Worm (Caenorhabditis elegans) whole organism, L4 larva: Measurements from ENCODE around the gene T26C5.3.

ENCODE experiments used
- D1046.2 ChIP-seq: fragments of 200-800 bp; sonication (Bioruptor generic); IDR thresholded peaks from 2 replicates; pipeline ENCODE4 v1.3.6; 2022; ENCODE audit warnings: missing genetic modification characterization, missing compliant biosample characterization
- F10B5.3 ChIP-seq: sonication (generic microtip); optimal IDR thresholded peaks from 2 replicates; lab custom pipeline; 2016; ENCODE audit warnings: mild to moderate bottlenecking, missing genetic modification characterization, missing compliant biosample characterization
- F26F4.8 ChIP-seq: fragments of 200-800 bp; sonication (Bioruptor generic); conservative IDR thresholded peaks from 2 replicates; pipeline ENCODE4 v1.3.6; 2022; ENCODE audit warnings: missing genetic modification characterization, missing compliant biosample characterization
- F44E2.7 ChIP-seq: fragments of 200-800 bp; sonication (Bioruptor generic); IDR thresholded peaks from 2 replicates; pipeline ENCODE4 v2.1.2; 2022; ENCODE audit warnings: missing genetic modification characterization, missing compliant biosample characterization
- F49E8.2 ChIP-seq: sonication (generic microtip); optimal IDR thresholded peaks from 2 replicates; lab custom pipeline; 2016; ENCODE audit warnings: missing compliant biosample characterization, mild to moderate bottlenecking, missing genetic modification characterization, borderline replicate concordance
- T26A8.4 ChIP-seq: fragments of 200-800 bp; sonication (Bioruptor generic); IDR thresholded peaks from 2 replicates; pipeline ENCODE4 v1.3.6; 2022; ENCODE audit warnings: missing genetic modification characterization, missing compliant biosample characterization
- Y48G9A.11 ChIP-seq: fragments of 200-800 bp; sonication (Bioruptor generic); IDR thresholded peaks from 2 replicates; pipeline ENCODE4 v1.3.6; 2022; ENCODE audit warnings: missing genetic modification reagents, missing genetic modification characterization, missing compliant biosample characterization
- aha-1 ChIP-seq: fragments of 150-350 bp; peaks from one replicate; lab custom pipeline; 2014; ENCODE audit warnings: missing biosample characterization, missing genetic modification characterization
- ama-1 ChIP-seq: fragments of 150-350 bp; optimal IDR thresholded peaks from 2 replicates; lab custom pipeline; 2014; ENCODE audit warnings: inconsistent platforms, mixed read lengths
- ceh-28 ChIP-seq: fragments of 150-350 bp; optimal IDR thresholded peaks from 2 replicates; lab custom pipeline; 2014; ENCODE audit warnings: missing biosample characterization, missing genetic modification reagents, missing genetic modification characterization
- ceh-44 ChIP-seq: fragments of 200-800 bp; sonication (Bioruptor generic); IDR thresholded peaks from 2 replicates; pipeline ENCODE4 v1.3.6; 2022; ENCODE audit warnings: missing genetic modification reagents, missing genetic modification characterization, missing compliant biosample characterization
- ctbp-1 ChIP-seq: fragments of 200-800 bp; sonication (Bioruptor generic); IDR thresholded peaks from 2 replicates; pipeline ENCODE4 v1.3.6; 2022; ENCODE audit warnings: missing genetic modification reagents, missing genetic modification characterization, missing compliant biosample characterization
- daf-16 ChIP-seq, 3 experiments: sonication (generic microtip); optimal IDR thresholded peaks; 2 replicates each; lab custom pipeline; 2016 to 2017; ENCODE audit warnings: missing genetic modification characterization in 3 of 3, missing genetic modification reagents in 3 of 3, mild to moderate bottlenecking in 2 of 3, missing compliant biosample characterization in 2 of 3, missing biosample characterization in 1 of 3, moderate library complexity in 1 of 3
- dmd-6 ChIP-seq: fragments of 200-800 bp; sonication (Bioruptor generic); IDR thresholded peaks from 2 replicates; pipeline ENCODE4 v1.3.6; 2022; ENCODE audit warnings: missing genetic modification reagents, missing genetic modification characterization, missing compliant biosample characterization
- duxl-1 ChIP-seq: sonication (generic microtip); optimal IDR thresholded peaks from 2 replicates; lab custom pipeline; 2016; ENCODE audit warnings: mild to moderate bottlenecking, missing genetic modification characterization, moderate library complexity, missing compliant biosample characterization; ENCODE audit not compliant: poor library complexity
- dve-1 ChIP-seq: sonication (generic microtip); optimal IDR thresholded peaks from 2 replicates; lab custom pipeline; 2017; ENCODE audit warnings: antibody characterized with exemption, mild to moderate bottlenecking, missing genetic modification characterization, missing compliant biosample characterization; ENCODE audit not compliant: insufficient read depth
- egl-27 ChIP-seq: sonication (generic microtip); optimal IDR thresholded peaks from 3 replicates; lab custom pipeline; 2017; ENCODE audit warnings: missing biosample characterization, missing genetic modification reagents, missing genetic modification characterization
- fkh-10 ChIP-seq: fragments of 150-350 bp; optimal IDR thresholded peaks from 2 replicates; lab custom pipeline; 2014; ENCODE audit warnings: missing biosample characterization, missing genetic modification reagents, missing genetic modification characterization
- fos-1 ChIP-seq: fragments of 150-350 bp; optimal IDR thresholded peaks from 2 replicates; lab custom pipeline; 2014; ENCODE audit warnings: missing biosample characterization, missing genetic modification characterization
- gei-8 ChIP-seq: fragments of 200-800 bp; sonication (Bioruptor generic); optimal IDR thresholded peaks from 2 replicates; lab custom pipeline; 2018; ENCODE audit warnings: mild to moderate bottlenecking, missing genetic modification characterization, missing compliant biosample characterization
- hif-1 ChIP-seq, 2 experiments: sonication (generic microtip); optimal IDR thresholded peaks; 2 replicates each; lab custom pipeline; 2016 to 2017; ENCODE audit warnings: missing compliant biosample characterization in 2 of 2, missing genetic modification characterization in 2 of 2, missing genetic modification reagents in 2 of 2, missing genotype in 2 of 2, mild to moderate bottlenecking in 1 of 2
- lim-7 ChIP-seq: fragments of 200-800 bp; sonication (Bioruptor generic); IDR thresholded peaks from 2 replicates; pipeline ENCODE4 v1.3.6; 2022; ENCODE audit warnings: missing genetic modification characterization, missing compliant biosample characterization
- lin-1 ChIP-seq: fragments of 200-800 bp; sonication (Bioruptor generic); IDR thresholded peaks from 2 replicates; pipeline ENCODE4 v1.3.6; 2022; ENCODE audit warnings: missing genetic modification reagents, missing genetic modification characterization, missing compliant biosample characterization
- lin-13 ChIP-seq: fragments of 150-350 bp; optimal IDR thresholded peaks from 2 replicates; lab custom pipeline; 2014; ENCODE audit warnings: missing biosample characterization, missing genetic modification reagents, missing genetic modification characterization
- lin-29 ChIP-seq: fragments of 200-800 bp; sonication (Bioruptor generic); IDR thresholded peaks from 2 replicates; pipeline ENCODE4 v1.3.6; 2022; ENCODE audit warnings: missing genetic modification reagents, missing genetic modification characterization, missing compliant biosample characterization
- lsy-2 ChIP-seq, 2 experiments: fragments of 150-350 bp in 1 of 2; sonication (generic microtip) in 1 of 2; optimal IDR thresholded peaks; 2 replicates each; lab custom pipeline; 2014 to 2017; ENCODE audit warnings: missing biosample characterization in 2 of 2, missing genetic modification characterization in 2 of 2
- madf-5 ChIP-seq, 2 experiments: fragments of 200-800 bp; sonication (Bioruptor generic); IDR thresholded peaks; 2 replicates each; pipeline ENCODE4 v1.3.6; 2022; ENCODE audit warnings: missing compliant biosample characterization in 2 of 2, missing genetic modification characterization in 2 of 2
- madf-9 ChIP-seq: fragments of 200-800 bp; sonication (Bioruptor generic); conservative IDR thresholded peaks from 2 replicates; pipeline ENCODE4 v1.3.6; 2022; ENCODE audit warnings: missing genetic modification reagents, missing genetic modification characterization, missing compliant biosample characterization
- mdl-1 ChIP-seq, 2 experiments: fragments of 150-350 bp in 1 of 2; sonication (generic microtip) in 1 of 2; optimal IDR thresholded peaks; 2 replicates each; lab custom pipeline; 2014 to 2017; ENCODE audit warnings: missing biosample characterization in 2 of 2, missing genetic modification characterization in 2 of 2
- mdt-29 ChIP-seq: fragments of 200-800 bp; sonication (Bioruptor generic); IDR thresholded peaks from 2 replicates; pipeline ENCODE4 v1.3.6; 2022; ENCODE audit warnings: missing genetic modification reagents, missing genetic modification characterization, missing compliant biosample characterization
- mep-1 ChIP-seq: fragments of 150-350 bp; sonication (generic microtip); optimal IDR thresholded peaks from 3 replicates; lab custom pipeline; 2014; ENCODE audit warnings: missing biosample characterization, missing genetic modification characterization
- mxl-2 ChIP-seq: fragments of 200-800 bp; sonication (Bioruptor generic); conservative IDR thresholded peaks from 2 replicates; pipeline ENCODE4 v1.3.6; 2022; ENCODE audit warnings: missing genetic modification reagents, missing genetic modification characterization, missing compliant biosample characterization
- nhr-28 ChIP-seq: fragments of 150-350 bp; optimal IDR thresholded peaks from 2 replicates; lab custom pipeline; 2014; ENCODE audit warnings: missing biosample characterization, missing genetic modification characterization
- nhr-41 ChIP-seq: fragments of 200-800 bp; sonication (Bioruptor generic); IDR thresholded peaks from 2 replicates; pipeline ENCODE4 v1.3.6; 2022; ENCODE audit warnings: missing genetic modification reagents, missing genetic modification characterization, missing compliant biosample characterization
- php-3 ChIP-seq: fragments of 200-800 bp; sonication (Bioruptor generic); IDR thresholded peaks from 2 replicates; pipeline ENCODE4 v1.3.6; 2022; ENCODE audit warnings: missing genetic modification reagents, missing genetic modification characterization, missing compliant biosample characterization
- rbr-2 ChIP-seq: sonication (generic microtip); optimal IDR thresholded peaks from 2 replicates; lab custom pipeline; 2016; ENCODE audit warnings: missing genotype, missing genetic modification characterization, missing compliant biosample characterization
- sdz-12 ChIP-seq: fragments of 200-800 bp; sonication (Bioruptor generic); optimal IDR thresholded peaks from 2 replicates; lab custom pipeline; 2018; ENCODE audit warnings: mild to moderate bottlenecking, missing genetic modification characterization, missing compliant biosample characterization
- set-16 ChIP-seq: fragments of 200-800 bp; sonication (Bioruptor generic); IDR thresholded peaks from 2 replicates; pipeline ENCODE4 v1.3.6; 2022; ENCODE audit warnings: missing genetic modification reagents, missing genetic modification characterization, missing compliant biosample characterization
- skn-1 ChIP-seq: fragments of 150-350 bp; optimal IDR thresholded peaks from 2 replicates; lab custom pipeline; 2014; ENCODE audit warnings: missing biosample characterization, missing genetic modification characterization
- spr-1 ChIP-seq: sonication (generic microtip); optimal IDR thresholded peaks from 2 replicates; lab custom pipeline; 2016; ENCODE audit warnings: mild to moderate bottlenecking, missing genetic modification characterization, missing compliant biosample characterization
- tra-1 ChIP-seq: fragments of 200-800 bp; sonication (Bioruptor generic); IDR thresholded peaks from 2 replicates; pipeline ENCODE4 v1.3.6; 2022; ENCODE audit warnings: missing genetic modification reagents, missing genetic modification characterization, missing compliant biosample characterization
- vab-7 ChIP-seq: fragments of 200-800 bp; sonication (Bioruptor generic); IDR thresholded peaks from 2 replicates; pipeline ENCODE4 v1.3.6; 2022; ENCODE audit warnings: missing genetic modification reagents, missing genetic modification characterization, missing compliant biosample characterization
- zfp-2 ChIP-seq: sonication (generic microtip); optimal IDR thresholded peaks from 2 replicates; lab custom pipeline; 2016; ENCODE audit warnings: mild to moderate bottlenecking, missing genetic modification characterization, missing compliant biosample characterization
- zfp-3 ChIP-seq: fragments of 200-800 bp; sonication (Bioruptor generic); conservative IDR thresholded peaks from 2 replicates; pipeline ENCODE4 v1.3.6; 2022; ENCODE audit warnings: missing genetic modification reagents, missing genetic modification characterization, missing compliant biosample characterization
- zip-11 ChIP-seq: fragments of 200-800 bp; sonication (Bioruptor generic); IDR thresholded peaks from 2 replicates; pipeline ENCODE4 v1.3.6; 2022; ENCODE audit warnings: missing genetic modification characterization, missing compliant biosample characterization
- zip-2 ChIP-seq: fragments of 150-350 bp; optimal IDR thresholded peaks from 2 replicates; lab custom pipeline; 2014; ENCODE audit warnings: missing biosample characterization, missing genetic modification characterization

The T26C5.3 gene

ce11 chrII:9284358-9285170 lies 48.2 kb downstream of the T26C5.3 start (continued):
- peak; percentile 13; the same call in 1 of the 2 replicates for TF ChIP-seq lin-1 (GFP tag; lab: Robert Waterston, UW)
- peak in 1 of 2 experiments; percentile 52 for TF ChIP-seq lsy-2 (tag; optimal IDR thresholded peaks at IDR 0.05; lab: Kevin White, UChicago)
- TF ChIP-seq lin-13 (GFP tag; lab: Kevin White, UChicago), result no peak
- no peak for TF ChIP-seq fos-1 (tag; lab: Kevin White, UChicago)
- TF ChIP-seq zip-11 (GFP tag; lab: Robert Waterston, UW), result no peak
- TF ChIP-seq daf-16 (GFP tag; optimal IDR thresholded peaks at IDR 0.05; lab: Kevin White, UChicago), result no peak
- peak; percentile 46 for TF ChIP-seq daf-16 (tag; optimal IDR thresholded peaks at IDR 0.05; lab: Kevin White, UChicago)
- no peak for TF ChIP-seq sdz-12 (GFP tag; lab: Kevin White, UChicago)
- TF ChIP-seq nhr-41 (GFP tag; lab: Robert Waterston, UW), result no peak
- TF ChIP-seq aha-1 (tag; lab: Kevin White, UChicago), result peak; percentile 76
- TF ChIP-seq mdl-1 (tag; optimal IDR thresholded peaks at IDR 0.05; lab: Kevin White, UChicago), result no peak
- TF ChIP-seq ceh-28 (tag; lab: Kevin White, UChicago), result no peak
- TF ChIP-seq set-16 (GFP tag; lab: Robert Waterston, UW), result no peak
- no peak for TF ChIP-seq mdt-29 (GFP tag; lab: Robert Waterston, UW)
- TF ChIP-seq F26F4.8 (GFP tag; lab: Robert Waterston, UW), result no peak
- no peak for TF ChIP-seq mep-1 (tag; lab: Kevin White, UChicago)
- no peak for TF ChIP-seq gei-8 (GFP tag; lab: Kevin White, UChicago)
- TF ChIP-seq mxl-2, result no peak
- TF ChIP-seq rbr-2 (tag; lab: Kevin White, UChicago), result no peak
- no peak for TF ChIP-seq D1046.2 (GFP tag; lab: Robert Waterston, UW)
- TF ChIP-seq tra-1, result no peak
- no peak for TF ChIP-seq spr-1
- TF ChIP-seq egl-27 (tag; lab: Kevin White, UChicago), result no peak
- no peak for TF ChIP-seq lim-7 (GFP tag; lab: Robert Waterston, UW)
- TF ChIP-seq fkh-10 (GFP tag; lab: Kevin White, UChicago), result no peak
- no peak; the same call in 1 of the 2 replicates for TF ChIP-seq T26A8.4
- no peak for TF ChIP-seq F44E2.7 (GFP tag; lab: Robert Waterston, UW)
- TF ChIP-seq zfp-3 (GFP tag; lab: Robert Waterston, UW), result no peak
- TF ChIP-seq dve-1 (tag; lab: Kevin White, UChicago), result no peak
- TF ChIP-seq F49E8.2 (tag; lab: Kevin White, UChicago), result no peak
- TF ChIP-seq ctbp-1, result no peak
- no peak for TF ChIP-seq lin-29
- TF ChIP-seq zfp-2 (tag; lab: Kevin White, UChicago), result no peak
- no peak for TF ChIP-seq madf-5 (GFP tag; IDR thresholded peaks at IDR 0.05; lab: Robert Waterston, UW)
- TF ChIP-seq ceh-44 (GFP tag; lab: Robert Waterston, UW), result no peak
- TF ChIP-seq F10B5.3, result no peak

- peak; percentile 43 for TF ChIP-seq duxl-1 (tag; lab: Kevin White, UChicago)
- no peak for TF ChIP-seq php-3 (GFP tag; lab: Robert Waterston, UW)
- peak; percentile 67 for TF ChIP-seq Y48G9A.11 (GFP tag; lab: Robert Waterston, UW)
- no peak for TF ChIP-seq zip-2 (tag; lab: Kevin White, UChicago)
- TF ChIP-seq ama-1 (lab: Kevin White, UChicago), result peak; percentile 58
- TF ChIP-seq daf-16 (GFP tag; optimal IDR thresholded peaks at IDR 0.05; lab: Kevin White, UChicago), result peak in 1 of 2 experiments; percentile 48
- no peak for TF ChIP-seq daf-16 (tag; optimal IDR thresholded peaks at IDR 0.05; lab: Kevin White, UChicago)
- peak; percentile 71; the same call in 1 of the 2 replicates for TF ChIP-seq T26A8.4
- no peak for TF ChIP-seq set-16 (GFP tag; lab: Robert Waterston, UW)
- TF ChIP-seq hif-1 (tag; optimal IDR thresholded peaks at IDR 0.05; lab: Kevin White, UChicago), result no peak
- 0 out of 2 replicates have a peak, but pooled peaks have one; percentile 27 for TF ChIP-seq tra-1
- no peak for TF ChIP-seq nhr-28 (tag; lab: Kevin White, UChicago)
- no peak for TF ChIP-seq vab-7 (GFP tag; lab: Robert Waterston, UW)
- peak; percentile 46 for TF ChIP-seq dmd-6 (GFP tag; lab: Robert Waterston, UW)
- no peak for TF ChIP-seq skn-1 (tag; lab: Kevin White, UChicago)
- no peak for TF ChIP-seq madf-9
These were observed 49.0 kb downstream of the T26C5.3 start, which contains the start of gene mtrr-1 for ce11 chrII:9285171-9286025. Gene mtrr-1 (plus strand): TSS chrII:9285975.
